Worm (Caenorhabditis elegans) whole organism, late embryonic: Measurements from ENCODE around the gene anoh-1.

Experiments
- F13H6.1 ChIP-seq: sonication (generic microtip); optimal IDR thresholded peaks from 2 replicates; lab custom pipeline; 2016; ENCODE audit warnings: missing genetic modification characterization, missing compliant biosample characterization
- K02D7.2 ChIP-seq: sonication (generic microtip); optimal IDR thresholded peaks from 2 replicates; lab custom pipeline; 2017; ENCODE audit warnings: mild to moderate bottlenecking, missing genetic modification characterization, missing compliant biosample characterization
- Y22D7AL.16 ChIP-seq: sonication (generic microtip); optimal IDR thresholded peaks from 2 replicates; lab custom pipeline; 2016; ENCODE audit warnings: missing genetic modification characterization, missing compliant biosample characterization
- ceh-30 ChIP-seq: fragments of 150-350 bp; optimal IDR thresholded peaks from 2 replicates; lab custom pipeline; 2014; ENCODE audit warnings: missing biosample characterization, missing genetic modification characterization
- dmd-4 ChIP-seq: sonication (generic microtip); optimal IDR thresholded peaks from 2 replicates; lab custom pipeline; 2016; ENCODE audit warnings: borderline replicate concordance, missing genetic modification characterization, missing compliant biosample characterization
- elt-2 ChIP-seq: sonication (generic microtip); optimal IDR thresholded peaks from 2 replicates; lab custom pipeline; 2016; ENCODE audit warnings: missing genetic modification reagents, missing genetic modification characterization, missing compliant biosample characterization
- ets-4 ChIP-seq: sonication (generic microtip); optimal IDR thresholded peaks from 2 replicates; lab custom pipeline; 2016; ENCODE audit warnings: missing genetic modification characterization, missing compliant biosample characterization
- fkh-10 ChIP-seq: fragments of 150-350 bp; optimal IDR thresholded peaks from 2 replicates; lab custom pipeline; 2014; ENCODE audit warnings: missing biosample characterization, missing genetic modification reagents, missing genetic modification characterization
- nhr-11 ChIP-seq: fragments of 150-350 bp; optimal IDR thresholded peaks from 2 replicates; lab custom pipeline; 2014; ENCODE audit warnings: missing biosample characterization, missing genetic modification characterization
- pag-3 ChIP-seq: sonication (generic microtip); optimal IDR thresholded peaks from 2 replicates; lab custom pipeline; 2016; ENCODE audit warnings: missing compliant biosample characterization, missing genetic modification characterization, borderline replicate concordance

DNA sequence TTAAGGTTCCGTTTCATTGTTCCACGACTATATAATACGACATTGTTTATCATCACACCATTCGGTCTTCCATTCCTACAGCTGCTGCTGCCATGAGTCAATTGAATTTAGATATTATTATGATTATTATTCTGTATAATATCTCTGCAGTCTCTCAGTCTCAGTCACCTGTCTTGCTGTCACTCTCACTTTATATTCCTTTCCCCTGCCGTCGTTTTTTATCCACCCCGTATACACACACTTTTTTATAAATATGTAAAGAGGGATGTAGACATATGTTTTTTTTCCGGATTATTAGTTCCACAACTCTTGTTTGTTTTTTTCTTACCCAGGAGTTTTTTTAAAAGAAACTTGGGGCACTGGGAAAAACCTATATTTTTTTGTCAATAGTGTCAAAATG, 25.9 kb downstream of the anoh-1 start:
- TF ChIP-seq K02D7.2 (no peak), F13H6.1 (tag; lab: Kevin White, UChicago) (no peak), Y22D7AL.16 (tag; lab: Kevin White, UChicago) (no peak), ceh-30 (no peak), pag-3 (no peak), dmd-4 (no peak), fkh-10 (GFP tag; lab: Kevin White, UChicago) (no peak), ets-4 (tag; lab: Kevin White, UChicago) (no peak), elt-2 (tag; lab: Kevin White, UChicago) (no peak), nhr-11 (tag; lab: Kevin White, UChicago) (no peak)
